Fruit fly (Drosophila melanogaster) whole organism, embryonic: Measurements from ENCODE around the gene Ank.

Experiments used
- B-H1 ChIP-seq: fragments of 200-800 bp; sonication (Bioruptor generic); IDR thresholded peaks from 3 replicates; pipeline ENCODE4 v1.3.6; 2022; ENCODE audit warnings: missing biosample characterization, missing genetic modification characterization
- CG10654 ChIP-seq: fragments of 200-800 bp; sonication (Bioruptor generic); optimal IDR thresholded peaks from 2 replicates; lab custom pipeline; 2016; ENCODE audit warnings: missing biosample characterization, missing genetic modification characterization
- CG11504 ChIP-seq: fragments of 200-800 bp; sonication (Bioruptor generic); optimal IDR thresholded peaks from 3 replicates; lab custom pipeline; 2019; ENCODE audit warnings: missing biosample characterization, mild to moderate bottlenecking, missing genetic modification characterization, moderate library complexity
- CG12104 ChIP-seq: fragments of 200-800 bp; sonication (Bioruptor generic); optimal IDR thresholded peaks from 3 replicates; lab custom pipeline; 2016; ENCODE audit warnings: missing biosample characterization, missing genetic modification characterization
- CG12942 ChIP-seq: fragments of 200-800 bp; sonication (Bioruptor generic); optimal IDR thresholded peaks from 3 replicates; lab custom pipeline; 2016; ENCODE audit warnings: missing biosample characterization, missing genetic modification characterization
- CG13424 ChIP-seq: fragments of 200-800 bp; sonication (Bioruptor generic); optimal IDR thresholded peaks from 2 replicates; lab custom pipeline; 2019; ENCODE audit warnings: missing biosample characterization, mild to moderate bottlenecking, missing genetic modification characterization, moderate library complexity
- CG15601 ChIP-seq: fragments of 200-800 bp; sonication (Bioruptor generic); optimal IDR thresholded peaks from 3 replicates; lab custom pipeline; 2019; ENCODE audit warnings: missing biosample characterization, mild to moderate bottlenecking, missing genetic modification characterization, moderate library complexity
- CG16813 ChIP-seq: fragments of 200-800 bp; sonication (Bioruptor generic); IDR thresholded peaks from 3 replicates; pipeline ENCODE4 v1.3.6; 2022; ENCODE audit warnings: missing biosample characterization, missing genetic modification characterization; ENCODE audit not compliant: partially characterized antibody
- CG17385 ChIP-seq: fragments of 200-800 bp; sonication (Bioruptor generic); optimal IDR thresholded peaks from 3 replicates; lab custom pipeline; 2018; ENCODE audit warnings: missing biosample characterization, mild to moderate bottlenecking, missing genetic modification characterization
- CG18764 ChIP-seq: fragments of 200-800 bp; sonication (Bioruptor generic); optimal IDR thresholded peaks from 3 replicates; lab custom pipeline; 2016; ENCODE audit warnings: missing biosample characterization, missing genetic modification characterization
- CG2678 ChIP-seq: fragments of 200-800 bp; sonication (Bioruptor generic); optimal IDR thresholded peaks from 3 replicates; lab custom pipeline; 2019; ENCODE audit warnings: missing biosample characterization, mild to moderate bottlenecking, missing genetic modification characterization, moderate library complexity
- CG31365 ChIP-seq: fragments of 200-800 bp; sonication (Bioruptor generic); optimal IDR thresholded peaks from 2 replicates; lab custom pipeline; 2018; ENCODE audit warnings: missing biosample characterization, mild to moderate bottlenecking, missing genetic modification characterization
- CG32532 ChIP-seq: fragments of 200-800 bp; sonication (Bioruptor generic); IDR thresholded peaks from 2 replicates; pipeline ENCODE4 v1.3.6; 2022; ENCODE audit warnings: missing biosample characterization, missing genetic modification characterization
- CG32772 ChIP-seq: fragments of 200-800 bp; sonication (Bioruptor generic); IDR thresholded peaks from 2 replicates; pipeline ENCODE4 v1.3.6; 2022; ENCODE audit warnings: missing biosample characterization, missing genetic modification characterization
- CG7745 ChIP-seq: fragments of 200-800 bp; sonication (Bioruptor generic); optimal IDR thresholded peaks from 2 replicates; lab custom pipeline; 2018; ENCODE audit warnings: missing biosample characterization, mild to moderate bottlenecking, missing genetic modification characterization, moderate library complexity
- CG8290 ChIP-seq, 3 experiments: fragments of 200-800 bp; sonication (Bioruptor generic); optimal IDR thresholded peaks; 2 replicates each; lab custom pipeline; 2016 to 2019; ENCODE audit warnings: missing biosample characterization in 3 of 3, missing genetic modification characterization in 3 of 3, mild to moderate bottlenecking in 2 of 3, moderate library complexity in 1 of 3
- CG9817 ChIP-seq: fragments of 200-800 bp; sonication (Bioruptor generic); optimal IDR thresholded peaks from 2 replicates; lab custom pipeline; 2018; ENCODE audit warnings: missing biosample characterization, mild to moderate bottlenecking, missing genetic modification characterization, moderate library complexity
- Doc3 ChIP-seq: fragments of 200-800 bp; sonication (Bioruptor generic); IDR thresholded peaks from 3 replicates; pipeline ENCODE4 v1.3.6; 2022; ENCODE audit warnings: missing biosample characterization, missing genetic modification characterization; ENCODE audit not compliant: partially characterized antibody
- E2f1 ChIP-seq: fragments of 200-800 bp; sonication (Bioruptor generic); IDR thresholded peaks from 2 replicates; pipeline ENCODE4 v1.3.6; 2022; ENCODE audit warnings: missing biosample characterization, missing genetic modification characterization
- E2f2 ChIP-seq: fragments of 200-800 bp; sonication (Bioruptor generic); IDR thresholded peaks from 2 replicates; pipeline ENCODE4 v1.3.6; 2022; ENCODE audit warnings: missing biosample characterization, missing genetic modification characterization
- HLHmδ ChIP-seq: fragments of 200-800 bp; sonication (Bioruptor generic); optimal IDR thresholded peaks from 2 replicates; lab custom pipeline; 2018; ENCODE audit warnings: missing biosample characterization, mild to moderate bottlenecking, missing genetic modification characterization, moderate library complexity
- MTF-1 ChIP-seq: fragments of 200-800 bp; sonication (Bioruptor generic); optimal IDR thresholded peaks from 2 replicates; lab custom pipeline; 2018; ENCODE audit warnings: missing biosample characterization, mild to moderate bottlenecking, missing genetic modification characterization, borderline replicate concordance
- Med ChIP-seq: fragments of 200-800 bp; sonication (Bioruptor generic); peaks from one replicate; lab custom pipeline; 2016; ENCODE audit warnings: missing biosample characterization, missing genetic modification characterization, mild to moderate bottlenecking, inconsistent platforms, moderate library complexity
- Opbp ChIP-seq: fragments of 200-800 bp; sonication (Bioruptor generic); IDR thresholded peaks from 3 replicates; pipeline ENCODE4 v1.3.6; 2022; ENCODE audit warnings: missing biosample characterization, missing genetic modification characterization; ENCODE audit not compliant: partially characterized antibody
- Pdp1 ChIP-seq, 2 experiments: fragments of 200-800 bp; sonication (Bioruptor generic); optimal IDR thresholded peaks; 3 replicates each; lab custom pipeline; 2016; ENCODE audit warnings: missing biosample characterization in 2 of 2, missing genetic modification characterization in 2 of 2, mild to moderate bottlenecking in 1 of 2, moderate library complexity in 1 of 2
- Rx ChIP-seq: fragments of 200-800 bp; sonication (Bioruptor generic); IDR thresholded peaks from 2 replicates; pipeline ENCODE4 v1.3.6; 2022; ENCODE audit warnings: missing biosample characterization, missing genetic modification characterization
- Trl ChIP-seq, 3 experiments: fragments of >200 bp in 2 of 3; fragments of 200-800 bp in 1 of 3; sonication (Bioruptor generic) in 1 of 3; optimal IDR thresholded peaks; 2 replicates in 1 of 3; 3 replicates in 2 of 3; lab custom pipeline; 2016 to 2017; ENCODE audit warnings: missing biosample characterization in 1 of 3, missing genetic modification characterization in 1 of 3
- Usf ChIP-seq: fragments of 200-800 bp; sonication (Bioruptor generic); optimal IDR thresholded peaks from 2 replicates; lab custom pipeline; 2017; ENCODE audit warnings: missing genotype, missing biosample characterization, missing genetic modification characterization
- ap ChIP-seq: fragments of 200-800 bp; sonication (Bioruptor generic); IDR thresholded peaks from 2 replicates; pipeline ENCODE4 v1.3.6; 2022; ENCODE audit warnings: missing biosample characterization, missing genetic modification characterization
- az2 ChIP-seq: fragments of 200-800 bp; sonication (Bioruptor generic); optimal IDR thresholded peaks from 3 replicates; lab custom pipeline; 2016; ENCODE audit warnings: missing biosample characterization, missing genetic modification characterization
- esg ChIP-seq: fragments of 200-800 bp; sonication (Bioruptor generic); conservative IDR thresholded peaks from 2 replicates; pipeline ENCODE4 v1.3.6; 2022; ENCODE audit warnings: missing biosample characterization, missing genetic modification characterization
- fru ChIP-seq: fragments of >200 bp; optimal IDR thresholded peaks from 2 replicates; lab custom pipeline; 2017
- ftz-f1 ChIP-seq: fragments of 200-800 bp; sonication (Bioruptor generic); optimal IDR thresholded peaks from 2 replicates; lab custom pipeline; 2016; ENCODE audit warnings: missing biosample characterization, missing genetic modification characterization
- gsb-n ChIP-seq: fragments of 200-800 bp; sonication (Bioruptor generic); optimal IDR thresholded peaks from 3 replicates; lab custom pipeline; 2018; ENCODE audit warnings: missing biosample characterization, mild to moderate bottlenecking, missing genetic modification characterization
- hb ChIP-seq: fragments of 200-800 bp; sonication (Bioruptor generic); IDR thresholded peaks from 3 replicates; pipeline ENCODE4 v1.3.6; 2022; ENCODE audit warnings: missing biosample characterization, missing genetic modification characterization; ENCODE audit not compliant: partially characterized antibody
- lov ChIP-seq, 2 experiments: fragments of 200-800 bp in 1 of 2; fragments of >200 bp in 1 of 2; sonication (Bioruptor generic) in 1 of 2; IDR thresholded peaks in 1 of 2; optimal IDR thresholded peaks in 1 of 2; 2 replicates in 1 of 2; 3 replicates in 1 of 2; pipeline versions ENCODE4 v1.3.6 to Lab custom; 2017 to 2022; ENCODE audit warnings: missing biosample characterization in 1 of 2, missing genetic modification characterization in 1 of 2
- pnt ChIP-seq: fragments of 200-800 bp; sonication (Bioruptor generic); optimal IDR thresholded peaks from 3 replicates; lab custom pipeline; 2016; ENCODE audit warnings: missing biosample characterization, missing genetic modification characterization
- run ChIP-seq: fragments of 200-800 bp; sonication (Bioruptor generic); optimal IDR thresholded peaks from 3 replicates; lab custom pipeline; 2018; ENCODE audit warnings: missing biosample characterization, mild to moderate bottlenecking, missing genetic modification characterization
- sim ChIP-seq: fragments of 200-800 bp; sonication (Bioruptor generic); IDR thresholded peaks from 2 replicates; pipeline ENCODE4 v1.3.6; 2022; ENCODE audit warnings: missing biosample characterization, missing genetic modification characterization
- slp2 ChIP-seq: fragments of 200-800 bp; sonication (Bioruptor generic); optimal IDR thresholded peaks from 2 replicates; lab custom pipeline; 2016; ENCODE audit warnings: missing biosample characterization, missing genetic modification characterization
- ssp ChIP-seq: fragments of 200-800 bp; sonication (Bioruptor generic); IDR thresholded peaks from 2 replicates; pipeline ENCODE4 v1.3.6; 2022; ENCODE audit warnings: missing biosample characterization, missing genetic modification characterization
- toy ChIP-seq: fragments of 200-800 bp; sonication (Bioruptor generic); IDR thresholded peaks from 2 replicates; pipeline ENCODE4 v1.3.6; 2022; ENCODE audit warnings: missing biosample characterization, missing genetic modification characterization
- trem ChIP-seq: fragments of 200-800 bp; optimal IDR thresholded peaks from 3 replicates; lab custom pipeline; 2019; ENCODE audit warnings: missing biosample characterization, mild to moderate bottlenecking, missing genetic modification characterization, moderate library complexity
- ttk ChIP-seq: fragments of 200-800 bp; sonication (Bioruptor generic); IDR thresholded peaks from 2 replicates; pipeline ENCODE4 v2.1.2; 2022; ENCODE audit warnings: missing biosample characterization, missing genetic modification characterization
- twi ChIP-seq: fragments of 200-800 bp; optimal IDR thresholded peaks from 2 replicates; lab custom pipeline; 2019; ENCODE audit warnings: missing biosample characterization, mild to moderate bottlenecking, missing genetic modification characterization, moderate library complexity
- wdn ChIP-seq: fragments of 200-800 bp; sonication (Bioruptor generic); IDR thresholded peaks from 2 replicates; pipeline ENCODE4 v1.3.6; 2022; ENCODE audit warnings: missing biosample characterization, missing genetic modification characterization
- wek ChIP-seq: fragments of 200-800 bp; sonication (Bioruptor generic); optimal IDR thresholded peaks from 3 replicates; lab custom pipeline; 2018; ENCODE audit warnings: missing biosample characterization, mild to moderate bottlenecking, missing genetic modification characterization, moderate library complexity
- zfh1 ChIP-seq: fragments of 200-800 bp; sonication (Bioruptor generic); IDR thresholded peaks from 3 replicates; pipeline ENCODE4 v1.3.6; 2022; ENCODE audit warnings: missing biosample characterization, missing genetic modification characterization

Gene Ank

dm6 chr4:68949-69742, 60.5 kb downstream of the Ank start, which contains the start of gene pan (continued):
- TF ChIP-seq CG15601 (tag; lab: Kevin White, UChicago) (no peak), CG2678 (no peak), fru (lab: Kevin White, UChicago) (no peak), Trl (optimal IDR thresholded peaks at IDR 0.05; lab: Kevin White, UChicago) (no peak), Trl (GFP tag; optimal IDR thresholded peaks at IDR 0.05; lab: Kevin White, UChicago) (no peak), Pdp1 (GFP tag; optimal IDR thresholded peaks at IDR 0.05; lab: Kevin White, UChicago) (peak in 1 of 2 experiments; percentile 66), E2f1 (GFP tag; lab: Robert Waterston, UW) (no peak), CG12104 (no peak), ttk (GFP tag; lab: Robert Waterston, UW) (no peak), E2f2 (peak; percentile 63), run (tag; lab: Kevin White, UChicago) (no peak), B-H1 (GFP tag; lab: Robert Waterston, UW) (no peak), Opbp (GFP tag; lab: Robert Waterston, UW) (peak; percentile 83; the same call in 2 of the 3 replicates), pnt (GFP tag; lab: Kevin White, UChicago) (no peak), CG32772 (no peak), CG16813 (GFP tag; lab: Robert Waterston, UW) (peak; percentile 87; the same call in 2 of the 3 replicates), az2 (GFP tag; lab: Kevin White, UChicago) (no peak), toy (GFP tag; lab: Robert Waterston, UW) (no peak), gsb-n (tag; lab: Kevin White, UChicago) (no peak), hb (GFP tag; lab: Robert Waterston, UW) (no peak), CG10654 (GFP tag; lab: Kevin White, UChicago) (no peak), CG32532 (no peak), CG7745 (tag; lab: Kevin White, UChicago) (peak; percentile 20), CG11504 (tag; lab: Kevin White, UChicago) (no peak), CG17385 (GFP tag; lab: Kevin White, UChicago) (no peak), CG9817 (no peak), CG31365 (no peak), CG8290 (GFP tag; optimal IDR thresholded peaks at IDR 0.05; lab: Kevin White, UChicago) (no peak), CG8290 (tag; optimal IDR thresholded peaks at IDR 0.05; lab: Kevin White, UChicago) (peak in 1 of 2 experiments; percentile 40), esg (GFP tag; lab: Robert Waterston, UW) (no peak), HLHmδ (no peak), wek (peak; percentile 20), zfh1 (no peak), twi (tag; lab: Kevin White, UChicago) (no peak), CG13424 (tag; lab: Kevin White, UChicago) (no peak), ap (GFP tag; lab: Robert Waterston, UW) (no peak), MTF-1 (GFP tag; lab: Kevin White, UChicago) (no peak), Med (GFP tag; lab: Kevin White, UChicago) (peak; percentile 17), CG18764 (GFP tag; lab: Kevin White, UChicago) (no peak), Usf (GFP tag; lab: Kevin White, UChicago) (no peak), Doc3 (GFP tag; lab: Robert Waterston, UW) (peak; percentile 82; the same call in 2 of the 3 replicates), CG12942 (GFP tag; lab: Kevin White, UChicago) (no peak), lov (optimal IDR thresholded peaks at IDR 0.05; lab: Kevin White, UChicago) (no peak), lov (GFP tag; IDR thresholded peaks at IDR 0.05; lab: Robert Waterston, UW) (no peak), slp2 (GFP tag; lab: Kevin White, UChicago) (no peak), ftz-f1 (no peak), ssp (GFP tag; lab: Robert Waterston, UW) (no peak), wdn (no peak), sim (no peak), trem (peak; percentile 77), Rx (GFP tag; lab: Robert Waterston, UW) (no peak)
